Fruit fly (Drosophila melanogaster) whole organism, prepupa: ENCODE data around the gene CG31643.

Experiments
- Blimp-1 ChIP-seq: fragments of 200-800 bp; sonication (Bioruptor generic); optimal IDR thresholded peaks from 3 replicates; lab custom pipeline; 2017; ENCODE audit warnings: missing biosample characterization, missing genetic modification characterization, mild to moderate bottlenecking, moderate library complexity, missing genetic modification reagents
- CG10631 ChIP-seq: fragments of 200-800 bp; sonication (Bioruptor generic); optimal IDR thresholded peaks from 2 replicates; lab custom pipeline; 2016; ENCODE audit warnings: missing biosample characterization, missing genetic modification characterization
- CG10669 ChIP-seq: fragments of 200-800 bp; sonication (Bioruptor generic); optimal IDR thresholded peaks from 3 replicates; lab custom pipeline; 2018; ENCODE audit warnings: missing biosample characterization, mild to moderate bottlenecking, missing genetic modification characterization, moderate library complexity
- CG11294 ChIP-seq: fragments of 200-800 bp; sonication (Bioruptor generic); IDR thresholded peaks from 2 replicates; pipeline ENCODE4 v1.3.6; 2022; ENCODE audit warnings: missing biosample characterization, missing genetic modification characterization
- CG11762 ChIP-seq: fragments of 200-800 bp; sonication (Bioruptor generic); optimal IDR thresholded peaks from 3 replicates; lab custom pipeline; 2016; ENCODE audit warnings: missing biosample characterization, missing genetic modification characterization; ENCODE audit not compliant: insufficient read depth
- CG11902 ChIP-seq: fragments of 200-800 bp; sonication (Bioruptor generic); optimal IDR thresholded peaks from 3 replicates; lab custom pipeline; 2016; ENCODE audit warnings: missing biosample characterization, missing genetic modification characterization
- CG15336 ChIP-seq: fragments of 200-800 bp; sonication (Bioruptor generic); IDR thresholded peaks from 2 replicates; pipeline ENCODE4 v1.3.6; 2022; ENCODE audit warnings: missing biosample characterization, missing genetic modification characterization
- CG16779 ChIP-seq: fragments of 200-800 bp; sonication (Bioruptor generic); optimal IDR thresholded peaks from 3 replicates; lab custom pipeline; 2017; ENCODE audit warnings: missing biosample characterization, mild to moderate bottlenecking, missing genetic modification characterization
- CG31627 ChIP-seq: fragments of 200-800 bp; sonication (Bioruptor generic); optimal IDR thresholded peaks from 3 replicates; lab custom pipeline; 2016; ENCODE audit warnings: missing biosample characterization, missing genetic modification characterization
- CG32006 ChIP-seq: fragments of 200-800 bp; sonication (Bioruptor generic); optimal IDR thresholded peaks from 3 replicates; lab custom pipeline; 2017; ENCODE audit warnings: missing biosample characterization, mild to moderate bottlenecking, missing genetic modification characterization
- CG34406 ChIP-seq: fragments of 200-800 bp; sonication (Bioruptor generic); optimal IDR thresholded peaks from 3 replicates; lab custom pipeline; 2016; ENCODE audit warnings: missing biosample characterization, missing genetic modification characterization
- CG3919 ChIP-seq: fragments of 200-800 bp; sonication (Bioruptor generic); optimal IDR thresholded peaks from 3 replicates; lab custom pipeline; 2016; ENCODE audit warnings: missing biosample characterization, missing genetic modification characterization
- CG4318 ChIP-seq: fragments of 200-800 bp; sonication (Bioruptor generic); optimal IDR thresholded peaks from 3 replicates; lab custom pipeline; 2017; ENCODE audit warnings: missing biosample characterization, mild to moderate bottlenecking, missing genetic modification characterization
- CG6163 ChIP-seq: fragments of 200-800 bp; sonication (Bioruptor generic); IDR thresholded peaks from 3 replicates; pipeline ENCODE4 v1.3.6; 2022; ENCODE audit warnings: missing biosample characterization, missing genetic modification characterization
- CG6792 ChIP-seq: fragments of 200-800 bp; sonication (Bioruptor generic); optimal IDR thresholded peaks from 3 replicates; lab custom pipeline; 2016; ENCODE audit warnings: missing biosample characterization, missing genetic modification characterization
- CG6808 ChIP-seq: fragments of 200-800 bp; sonication (Bioruptor generic); optimal IDR thresholded peaks from 3 replicates; lab custom pipeline; 2017; ENCODE audit warnings: missing biosample characterization, missing genetic modification characterization, mild to moderate bottlenecking, moderate library complexity, missing genetic modification reagents
- CG6854 ChIP-seq: fragments of 200-800 bp; sonication (Bioruptor generic); optimal IDR thresholded peaks from 2 replicates; lab custom pipeline; 2017; ENCODE audit warnings: missing biosample characterization, mild to moderate bottlenecking, missing genetic modification characterization
- CG8119 ChIP-seq: fragments of 200-800 bp; sonication (Bioruptor generic); IDR thresholded peaks from 3 replicates; pipeline ENCODE4 v1.3.6; 2022; ENCODE audit warnings: missing biosample characterization, missing genetic modification characterization
- CG8319 ChIP-seq: fragments of 200-800 bp; sonication (Bioruptor generic); optimal IDR thresholded peaks from 3 replicates; lab custom pipeline; 2016; ENCODE audit warnings: missing biosample characterization, missing genetic modification characterization
- CG8632 ChIP-seq: fragments of 200-800 bp; sonication (Bioruptor generic); optimal IDR thresholded peaks from 3 replicates; lab custom pipeline; 2016; ENCODE audit warnings: missing biosample characterization, missing genetic modification characterization
- CG9139 ChIP-seq: fragments of 200-800 bp; sonication (Bioruptor generic); optimal IDR thresholded peaks from 3 replicates; lab custom pipeline; 2017; ENCODE audit warnings: missing biosample characterization, mild to moderate bottlenecking, missing genetic modification characterization
- Eip75B ChIP-seq: fragments of 200-800 bp; sonication (Bioruptor generic); optimal IDR thresholded peaks from 3 replicates; lab custom pipeline; 2016; ENCODE audit warnings: missing biosample characterization, missing genetic modification characterization
- Eip93F ChIP-seq: fragments of 200-800 bp; sonication (Bioruptor generic); optimal IDR thresholded peaks from 2 replicates; lab custom pipeline; 2016; ENCODE audit warnings: missing biosample characterization, mild to moderate bottlenecking, missing genetic modification characterization
- Ets21C ChIP-seq: fragments of 200-800 bp; sonication (Bioruptor generic); optimal IDR thresholded peaks from 3 replicates; lab custom pipeline; 2016; ENCODE audit warnings: missing biosample characterization, missing genetic modification characterization
- Gug ChIP-seq: fragments of 200-800 bp; sonication (Bioruptor generic); IDR thresholded peaks from 2 replicates; pipeline ENCODE4 v1.3.6; 2022; ENCODE audit warnings: missing biosample characterization, missing genetic modification characterization
- Hr38 ChIP-seq: sonication (Bioruptor generic); optimal IDR thresholded peaks from 2 replicates; lab custom pipeline; 2016; ENCODE audit warnings: missing biosample characterization, missing genetic modification characterization
- Hr4 ChIP-seq: fragments of 200-800 bp; sonication (Bioruptor generic); optimal IDR thresholded peaks from 3 replicates; lab custom pipeline; 2016; ENCODE audit warnings: missing biosample characterization, missing genetic modification characterization
- Lpt ChIP-seq: fragments of 200-800 bp; sonication (Bioruptor generic); optimal IDR thresholded peaks from 3 replicates; lab custom pipeline; 2016; ENCODE audit warnings: missing biosample characterization, missing genetic modification characterization
- Met ChIP-seq: fragments of 200-800 bp; sonication (Bioruptor generic); optimal IDR thresholded peaks from 3 replicates; lab custom pipeline; 2016; ENCODE audit warnings: missing biosample characterization, missing genetic modification characterization
- OdsH ChIP-seq: fragments of 200-800 bp; sonication (Bioruptor generic); optimal IDR thresholded peaks from 3 replicates; lab custom pipeline; 2016; ENCODE audit warnings: missing biosample characterization, missing genetic modification characterization
- Smox ChIP-seq: fragments of 200-800 bp; sonication (Bioruptor generic); optimal IDR thresholded peaks from 3 replicates; lab custom pipeline; 2016; ENCODE audit warnings: missing biosample characterization, missing genetic modification characterization
- Sox102F ChIP-seq: fragments of 200-800 bp; sonication (Bioruptor generic); optimal IDR thresholded peaks from 2 replicates; lab custom pipeline; 2016; ENCODE audit warnings: missing biosample characterization, mild to moderate bottlenecking, missing genetic modification characterization
- Sox14 ChIP-seq: fragments of 200-800 bp; sonication (Bioruptor generic); optimal IDR thresholded peaks from 3 replicates; lab custom pipeline; 2016; ENCODE audit warnings: missing biosample characterization, missing genetic modification characterization
- achi ChIP-seq: fragments of 200-800 bp; sonication (Bioruptor generic); optimal IDR thresholded peaks from 3 replicates; lab custom pipeline; 2016; ENCODE audit warnings: missing biosample characterization, missing genetic modification characterization
- acj6 ChIP-seq: fragments of 200-800 bp; sonication (Bioruptor generic); optimal IDR thresholded peaks from 3 replicates; lab custom pipeline; 2016; ENCODE audit warnings: missing biosample characterization, missing genetic modification characterization
- cyc ChIP-seq: fragments of 200-800 bp; sonication (Bioruptor generic); optimal IDR thresholded peaks from 3 replicates; lab custom pipeline; 2016; ENCODE audit warnings: missing biosample characterization, missing genetic modification characterization
- dac ChIP-seq: fragments of 200-800 bp; sonication (Bioruptor generic); optimal IDR thresholded peaks from 2 replicates; lab custom pipeline; 2017; ENCODE audit warnings: missing biosample characterization, mild to moderate bottlenecking, missing genetic modification characterization
- dsx ChIP-seq: fragments of 200-800 bp; optimal IDR thresholded peaks from 3 replicates; lab custom pipeline; 2019; ENCODE audit warnings: missing biosample characterization, mild to moderate bottlenecking, missing genetic modification characterization, moderate library complexity; ENCODE audit not compliant: poor library complexity, severe bottlenecking
- eg ChIP-seq: fragments of 200-800 bp; sonication (Bioruptor generic); IDR thresholded peaks from 3 replicates; pipeline ENCODE4 v1.3.6; 2022; ENCODE audit warnings: missing biosample characterization, missing genetic modification characterization
- fd59A ChIP-seq: fragments of 200-800 bp; sonication (Bioruptor generic); optimal IDR thresholded peaks from 2 replicates; lab custom pipeline; 2017; ENCODE audit warnings: missing biosample characterization, mild to moderate bottlenecking, missing genetic modification characterization, missing genetic modification reagents
- fkh ChIP-seq: fragments of 200-800 bp; sonication (Bioruptor generic); optimal IDR thresholded peaks from 3 replicates; lab custom pipeline; 2017; ENCODE audit warnings: missing biosample characterization, mild to moderate bottlenecking, missing genetic modification characterization, moderate library complexity
- lz ChIP-seq: fragments of 200-800 bp; sonication (Bioruptor generic); optimal IDR thresholded peaks from 3 replicates; lab custom pipeline; 2016; ENCODE audit warnings: missing biosample characterization, missing genetic modification characterization
- net ChIP-seq: fragments of 200-800 bp; sonication (Bioruptor generic); optimal IDR thresholded peaks from 3 replicates; lab custom pipeline; 2016; ENCODE audit warnings: missing biosample characterization, missing genetic modification characterization
- spab ChIP-seq: fragments of 200-800 bp; sonication (Bioruptor generic); optimal IDR thresholded peaks from 2 replicates; lab custom pipeline; 2017; ENCODE audit warnings: missing biosample characterization, mild to moderate bottlenecking, missing genetic modification characterization, missing genetic modification reagents
- svp ChIP-seq: fragments of 200-800 bp; sonication (Bioruptor generic); peaks from one replicate; lab custom pipeline; 2016; ENCODE audit warnings: missing biosample characterization, missing genetic modification characterization
- topi ChIP-seq: fragments of 200-800 bp; sonication (Bioruptor generic); optimal IDR thresholded peaks from 3 replicates; lab custom pipeline; 2016; ENCODE audit warnings: missing biosample characterization, missing genetic modification characterization

Gene CG31643

DNA sequence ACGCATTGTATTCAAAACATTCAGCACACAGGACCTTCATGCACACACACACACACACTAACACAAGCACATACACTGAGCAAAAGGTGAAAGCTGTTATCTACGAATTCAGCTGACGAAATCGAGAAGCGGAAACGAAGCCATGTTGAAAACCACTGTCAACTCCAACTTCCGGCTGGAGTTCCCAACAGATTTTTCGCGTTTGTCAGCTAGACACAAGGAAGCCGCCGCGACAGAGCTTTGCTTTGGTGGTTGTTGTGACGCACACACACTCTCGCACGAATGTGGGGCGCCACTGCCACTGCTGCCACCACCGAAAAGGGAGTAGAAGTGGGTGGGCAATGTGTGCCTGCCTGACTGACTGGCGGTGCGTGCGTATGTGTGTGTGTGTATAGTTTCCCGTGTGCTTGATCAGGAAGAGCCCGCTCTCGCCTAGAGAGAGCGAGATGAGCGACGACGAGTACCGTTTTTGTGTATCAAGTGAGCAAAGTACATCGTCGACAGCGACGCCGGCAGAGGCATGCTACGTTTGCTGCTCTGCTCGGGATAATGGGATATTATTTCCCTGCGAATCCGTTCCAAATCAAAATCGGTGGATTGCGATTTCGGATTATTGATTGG is 40.2 kb upstream of the CG31643 start (continued):
- TF ChIP-seq Smox (no peak), svp (GFP tag; lab: Kevin White, UChicago) (no peak), net (no peak), Sox102F (GFP tag; lab: Kevin White, UChicago) (no peak), CG10631 (GFP tag; lab: Kevin White, UChicago) (no peak), Ets21C (GFP tag; lab: Kevin White, UChicago) (no peak), topi (GFP tag; lab: Kevin White, UChicago) (no peak), CG6854 (peak; percentile 69), CG6792 (no peak), CG31627 (GFP tag; lab: Kevin White, UChicago) (no peak), lz (GFP tag; lab: Kevin White, UChicago) (no peak), Gug (GFP tag; lab: Robert Waterston, UW) (no peak), CG11294 (GFP tag; lab: Robert Waterston, UW) (no peak), CG10669 (peak; percentile 39), CG11762 (GFP tag; lab: Kevin White, UChicago) (no peak), CG32006 (GFP tag; lab: Kevin White, UChicago) (no peak), acj6 (GFP tag; lab: Kevin White, UChicago) (no peak), fd59A (GFP tag; lab: Kevin White, UChicago) (peak; percentile 16), CG8319 (peak; percentile 12)

DNA sequence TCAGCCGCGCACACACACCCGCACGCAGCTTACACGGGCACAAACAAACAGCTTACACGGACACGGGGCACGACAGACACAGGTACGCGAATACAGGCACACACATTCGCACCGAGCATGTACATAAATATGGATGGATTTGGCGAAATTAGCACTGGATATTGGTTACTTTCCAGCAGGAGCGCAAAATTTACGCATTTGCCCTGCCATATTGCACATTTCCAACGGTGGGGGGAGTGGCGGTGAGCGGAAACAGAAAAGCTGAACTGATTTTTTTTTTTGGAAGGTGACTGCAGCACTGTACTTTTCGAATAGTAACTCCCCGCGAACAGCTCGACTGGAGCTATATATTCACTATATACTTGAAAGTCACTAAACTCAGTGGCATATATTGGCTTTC is 39.5 kb upstream of the CG31643 start:
- no peak for TF ChIP-seq Blimp-1 (GFP tag; lab: Kevin White, UChicago)
- TF ChIP-seq Sox102F (GFP tag; lab: Kevin White, UChicago), result no peak
- TF ChIP-seq CG9139 (GFP tag; lab: Kevin White, UChicago), result no peak
- TF ChIP-seq CG16779 (tag; lab: Kevin White, UChicago), result no peak
- peak; percentile 11; the same call in 1 of the 2 replicates for TF ChIP-seq CG15336
- TF ChIP-seq fkh (GFP tag; lab: Kevin White, UChicago), result no peak
- TF ChIP-seq, all 60 proteins: peak for 1

DNA sequence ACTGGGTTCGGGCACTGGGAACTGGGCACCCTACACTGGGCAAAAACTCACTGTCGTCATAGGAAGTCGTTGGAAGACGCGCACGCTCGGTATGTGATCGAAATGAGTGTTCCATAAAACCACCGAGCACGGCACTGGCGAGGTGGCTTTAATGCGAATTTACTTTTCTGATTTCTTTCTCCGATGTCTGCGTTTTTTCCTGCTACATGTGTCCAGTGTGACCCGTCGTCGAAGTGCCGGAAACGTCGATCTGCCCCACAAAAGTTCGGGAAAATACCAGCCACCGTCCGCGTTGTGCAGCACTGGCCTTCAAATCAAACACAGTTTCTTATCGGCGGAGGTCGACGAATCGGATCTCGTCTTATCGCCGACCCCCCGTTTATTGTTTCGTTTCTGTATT is 38.7 kb upstream of the CG31643 start, which contains the start of gene Kdm5:
Gene Kdm5 (minus strand): TSS at position 255 of the 400 bp plus-strand sequence.
- TF ChIP-seq CG3919 (GFP tag; lab: Kevin White, UChicago), result no peak
- peak; percentile 41; the same call in 1 of the 3 replicates for TF ChIP-seq eg (GFP tag; lab: Robert Waterston, UW)
- TF ChIP-seq Met, result peak; percentile 17
- TF ChIP-seq Gug (GFP tag; lab: Robert Waterston, UW), result no peak
- no peak for TF ChIP-seq CG4318 (GFP tag; lab: Kevin White, UChicago)
- TF ChIP-seq Lpt (GFP tag; lab: Kevin White, UChicago), result no peak
- no peak for TF ChIP-seq topi (GFP tag; lab: Kevin White, UChicago)
- TF ChIP-seq CG11902 (GFP tag; lab: Kevin White, UChicago), result no peak
- no peak for TF ChIP-seq CG6808
- no peak for TF ChIP-seq cyc (GFP tag; lab: Kevin White, UChicago)
- no peak for TF ChIP-seq OdsH (GFP tag; lab: Kevin White, UChicago)
- no peak for TF ChIP-seq Hr38 (GFP tag; lab: Kevin White, UChicago)
- no peak for TF ChIP-seq spab (GFP tag; lab: Kevin White, UChicago)
- no peak for TF ChIP-seq CG9139 (GFP tag; lab: Kevin White, UChicago)
- no peak for TF ChIP-seq CG11762 (GFP tag; lab: Kevin White, UChicago)
- no peak for TF ChIP-seq CG8319
- TF ChIP-seq Sox14 (GFP tag; lab: Kevin White, UChicago), result peak; percentile 41
- TF ChIP-seq dac, result no peak
- TF ChIP-seq CG6163 (GFP tag; lab: Robert Waterston, UW), result 0 out of 3 replicates have a peak, but pooled peaks have one; percentile 16
- no peak for TF ChIP-seq net
- peak; percentile 17 for TF ChIP-seq Eip75B (GFP tag; lab: Kevin White, UChicago)
- TF ChIP-seq CG10669, result no peak
- TF ChIP-seq CG8119, result 0 out of 3 replicates have a peak, but pooled peaks have one; percentile 26
- TF ChIP-seq dsx, result no peak
- TF ChIP-seq CG8632 (GFP tag; lab: Kevin White, UChicago), result no peak
- no peak for TF ChIP-seq Hr4 (GFP tag; lab: Kevin White, UChicago)
- no peak for TF ChIP-seq fd59A (GFP tag; lab: Kevin White, UChicago)
- TF ChIP-seq CG32006 (GFP tag; lab: Kevin White, UChicago), result no peak
- TF ChIP-seq CG6854, result peak; percentile 20
- TF ChIP-seq achi, result no peak
- no peak for TF ChIP-seq Sox102F (GFP tag; lab: Kevin White, UChicago)
- TF ChIP-seq Eip93F (GFP tag; lab: Kevin White, UChicago), result no peak
- TF ChIP-seq Ets21C (GFP tag; lab: Kevin White, UChicago), result no peak
- TF ChIP-seq CG34406 (GFP tag; lab: Kevin White, UChicago), result no peak
- no peak for TF ChIP-seq CG16779 (tag; lab: Kevin White, UChicago)
- TF ChIP-seq acj6 (GFP tag; lab: Kevin White, UChicago), result no peak
